Worm (Caenorhabditis elegans): Measurements from ENCODE around the gene C25F6.1.

Gene C25F6.1

DNA sequence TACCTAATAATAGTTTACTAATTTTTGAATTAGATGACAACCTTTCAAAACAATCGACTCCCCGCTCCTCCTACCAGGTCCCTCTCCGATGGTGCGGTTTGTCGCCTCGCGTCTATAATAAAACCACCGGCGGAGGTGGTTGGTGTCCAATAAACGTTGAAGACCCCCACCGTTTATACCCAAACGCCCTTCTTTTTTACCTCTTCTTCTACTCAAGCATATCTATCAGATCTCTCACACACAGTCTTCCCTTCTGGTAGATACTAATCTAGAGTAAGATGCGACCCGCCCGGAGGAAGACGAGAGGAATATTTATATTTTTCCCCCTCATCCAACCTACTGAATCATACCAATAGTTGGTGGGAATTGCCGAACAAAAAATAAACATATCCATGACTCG, 7.4 kb upstream of the C25F6.1 start:
- TF ChIP-seq lin-13 (tag; optimal IDR thresholded peaks at IDR 0.05) (no peak), nhr-12 (tag; optimal IDR thresholded peaks at IDR 0.05) (no peak), elt-1 (tag; optimal IDR thresholded peaks at IDR 0.05; ENCODE audit: borderline replicate concordance, insufficient read depth) (peak; percentile 39), unc-120 (tag; optimal IDR thresholded peaks at IDR 0.05; ENCODE audit: poor library complexity, severe bottlenecking) (no peak)

DNA sequence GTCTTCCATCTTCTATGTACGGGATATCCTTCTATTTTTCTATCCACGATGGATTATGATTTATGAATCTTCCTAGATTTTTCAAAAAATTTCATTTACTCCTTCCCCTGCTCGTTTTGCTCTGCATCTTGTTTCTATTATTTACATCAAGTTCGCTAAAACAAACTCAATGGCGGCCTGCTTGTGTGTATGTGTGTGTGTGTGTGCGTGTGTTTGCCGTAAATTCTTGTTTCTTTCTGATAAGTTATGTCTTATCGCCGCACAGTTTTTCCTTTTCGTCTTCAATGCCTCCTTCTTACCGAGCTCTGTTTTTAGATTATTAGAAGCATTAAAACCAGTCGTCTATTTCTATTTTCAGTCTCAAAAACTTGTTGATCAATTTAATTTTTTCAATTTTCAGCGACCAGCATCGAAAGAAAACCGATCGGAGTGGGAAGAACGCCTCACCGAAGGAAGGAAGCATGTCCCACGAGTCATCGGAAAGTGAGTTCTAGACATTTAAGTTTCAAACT, 6.9 kb upstream of the C25F6.1 start, which contains the start of gene dlg-1:
Gene dlg-1, plus strand, starts transcription at position 401 of the 512 bp plus-strand sequence.
- TF ChIP-seq drap-1 (GFP tag; optimal IDR thresholded peaks at IDR 0.05) (no peak), lsy-2 (tag; optimal IDR thresholded peaks at IDR 0.05) (no peak), pha-4 (tag; optimal IDR thresholded peaks at IDR 0.05) (peak; percentile 9)

DNA sequence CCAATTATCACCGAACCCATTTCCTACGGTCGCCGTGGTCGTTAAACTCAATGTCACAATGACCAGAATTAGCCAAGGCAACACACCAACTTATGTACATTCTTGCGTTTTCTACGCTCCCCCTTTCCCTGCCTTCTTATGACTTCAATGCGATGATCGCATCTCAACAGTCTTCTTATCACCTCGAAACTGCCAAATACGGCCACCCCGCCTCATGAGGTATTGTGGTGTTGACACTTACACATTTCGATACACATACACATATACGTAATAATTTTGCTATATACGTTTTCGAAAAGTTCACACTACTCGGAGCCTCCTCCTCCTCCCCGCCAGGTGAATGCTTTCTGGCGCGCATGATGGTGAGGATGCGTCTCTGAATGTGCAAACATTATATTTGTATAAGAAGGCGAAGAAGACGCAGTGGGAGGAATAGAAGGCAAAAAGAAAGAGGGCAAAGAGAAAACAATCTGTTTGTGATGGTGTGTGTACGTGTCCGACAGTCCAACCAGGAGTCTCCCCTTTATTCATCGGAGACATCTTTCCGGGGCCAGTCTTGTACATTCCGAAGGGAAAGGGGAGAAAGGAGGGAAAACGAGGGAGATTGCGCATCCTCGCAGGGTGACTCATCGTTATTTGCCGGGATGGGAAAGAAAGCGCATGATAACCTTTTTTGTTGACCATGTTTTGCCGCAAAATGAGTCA, 6.3 kb upstream of the C25F6.1 start:
- TF ChIP-seq ceh-39 (tag; optimal IDR thresholded peaks at IDR 0.05): no peak
- no peak for TF ChIP-seq bed-3 (GFP tag; optimal IDR thresholded peaks at IDR 0.05)
- no peak for TF ChIP-seq unc-120 (tag; optimal IDR thresholded peaks at IDR 0.05; ENCODE audit: poor library complexity, severe bottlenecking)
- TF ChIP-seq blmp-1 (tag; optimal IDR thresholded peaks at IDR 0.05): peak; percentile 72
- no peak for TF ChIP-seq ceh-83 (GFP tag; optimal IDR thresholded peaks at IDR 0.05)
- no peak for TF ChIP-seq flh-1 (GFP tag; optimal IDR thresholded peaks at IDR 0.05)
- no peak for TF ChIP-seq elt-3 (tag; optimal IDR thresholded peaks at IDR 0.05)
- TF ChIP-seq mls-2 (tag; optimal IDR thresholded peaks at IDR 0.05): peak; percentile 33
- TF ChIP-seq nhr-76 (tag; optimal IDR thresholded peaks at IDR 0.05): no peak
- peak; percentile 29 for TF ChIP-seq pha-4 (tag; optimal IDR thresholded peaks at IDR 0.05)
- no peak for TF ChIP-seq elt-1 (tag; optimal IDR thresholded peaks at IDR 0.05; ENCODE audit: borderline replicate concordance, insufficient read depth)
- TF ChIP-seq nhr-237 (tag; optimal IDR thresholded peaks at IDR 0.05): peak; percentile 7
- TF ChIP-seq cnd-1 (tag; optimal IDR thresholded peaks at IDR 0.05): no peak
- no peak for TF ChIP-seq lsy-2 (tag; optimal IDR thresholded peaks at IDR 0.05)
- no peak for TF ChIP-seq zip-8 (tag; optimal IDR thresholded peaks at IDR 0.05)
- TF ChIP-seq M03D4.4 (tag; optimal IDR thresholded peaks at IDR 0.05): no peak
- TF ChIP-seq sptf-1 (tag; optimal IDR thresholded peaks at IDR 0.05): no peak
- peak; percentile 3 for TF ChIP-seq ztf-11 (tag; optimal IDR thresholded peaks at IDR 0.05)
- no peak for TF ChIP-seq lin-13 (tag; optimal IDR thresholded peaks at IDR 0.05)
- TF ChIP-seq sem-2 (GFP tag; optimal IDR thresholded peaks at IDR 0.05): no peak
- no peak for TF ChIP-seq unc-39 (tag; optimal IDR thresholded peaks at IDR 0.05)
- TF ChIP-seq hlh-1 (tag; optimal IDR thresholded peaks at IDR 0.05): no peak
- TF ChIP-seq nhr-12 (tag; optimal IDR thresholded peaks at IDR 0.05): no peak
- TF ChIP-seq drap-1 (GFP tag; optimal IDR thresholded peaks at IDR 0.05): no peak
- TF ChIP-seq nhr-28 (tag; optimal IDR thresholded peaks at IDR 0.05): no peak
- TF ChIP-seq ceh-43 (GFP tag; optimal IDR thresholded peaks at IDR 0.05): no peak
- peak; percentile 7 for TF ChIP-seq nhr-2 (tag; optimal IDR thresholded peaks at IDR 0.05)
- peak; percentile 1 for TF ChIP-seq ham-2 (GFP tag; optimal IDR thresholded peaks at IDR 0.05)
- no peak for TF ChIP-seq snpc-4 (tag; optimal IDR thresholded peaks at IDR 0.05)
- no peak for TF ChIP-seq unc-62 (GFP tag; optimal IDR thresholded peaks at IDR 0.05)
- peak; percentile 11 for TF ChIP-seq mep-1 (tag; optimal IDR thresholded peaks at IDR 0.05)
- no peak for TF ChIP-seq lin-32 (GFP tag; optimal IDR thresholded peaks at IDR 0.05)

DNA sequence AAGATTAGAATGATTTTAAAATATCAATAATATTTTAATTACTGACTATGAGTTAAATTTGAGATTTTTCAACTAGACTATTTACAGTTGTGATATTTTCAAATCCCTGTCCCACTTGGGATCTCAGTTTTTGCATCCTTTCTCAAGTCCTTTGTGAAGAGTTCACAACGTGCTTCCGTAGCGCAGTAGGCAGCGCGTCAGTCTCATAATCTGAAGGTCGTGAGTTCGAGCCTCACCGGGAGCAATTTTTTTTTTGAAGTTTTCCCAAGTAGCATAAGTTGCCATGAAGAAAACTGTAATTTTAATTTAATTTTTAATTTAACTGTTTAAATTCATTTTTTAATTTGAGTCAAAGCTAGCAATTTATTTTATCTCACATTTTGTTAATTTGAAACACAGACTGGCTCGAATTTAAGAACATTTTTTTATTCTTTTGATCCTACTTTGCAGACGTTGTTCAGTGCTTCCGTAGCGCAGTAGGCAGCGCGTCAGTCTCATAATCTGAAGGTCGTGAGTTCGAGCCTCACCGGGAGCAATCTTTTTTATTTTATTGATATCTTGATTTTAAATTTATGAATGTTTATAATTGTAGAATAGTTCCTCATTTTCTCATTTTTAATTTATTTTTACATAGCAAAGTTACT, 881 bp upstream of the C25F6.1 start:
- peak; percentile 54 for TF ChIP-seq ceh-83 (GFP tag; optimal IDR thresholded peaks at IDR 0.05)
- TF ChIP-seq cnd-1 (tag; optimal IDR thresholded peaks at IDR 0.05): no peak

DNA sequence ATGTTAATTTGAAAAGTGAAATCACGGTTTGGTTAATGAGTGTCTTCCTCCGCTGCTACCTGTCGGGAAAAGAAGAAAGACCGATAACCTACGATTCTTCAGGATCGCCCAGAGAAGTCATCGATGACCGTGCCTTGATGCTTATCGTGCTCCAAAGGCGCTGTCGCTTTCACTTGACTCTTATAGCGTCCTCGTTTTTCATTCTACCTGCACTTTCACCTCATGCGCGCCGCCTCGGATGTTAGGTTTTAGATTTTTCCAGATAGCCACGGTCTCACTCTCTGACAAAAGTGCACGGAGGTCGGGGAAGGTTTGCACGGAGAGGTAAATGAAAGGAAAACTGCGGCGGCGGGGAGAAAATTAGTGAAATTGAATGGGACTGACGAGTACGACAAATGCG, 2.6 kb downstream of the C25F6.1 start:
- no peak for TF ChIP-seq ztf-11 (tag; optimal IDR thresholded peaks at IDR 0.05)
- no peak for TF ChIP-seq ceh-83 (GFP tag; optimal IDR thresholded peaks at IDR 0.05)
- TF ChIP-seq unc-62 (GFP tag; optimal IDR thresholded peaks at IDR 0.05): no peak
- no peak for TF ChIP-seq nhr-12 (tag; optimal IDR thresholded peaks at IDR 0.05)
- TF ChIP-seq nhr-2 (tag; optimal IDR thresholded peaks at IDR 0.05): no peak
- TF ChIP-seq mls-2 (tag; optimal IDR thresholded peaks at IDR 0.05): no peak
- TF ChIP-seq blmp-1 (tag; optimal IDR thresholded peaks at IDR 0.05): peak; percentile 60
- TF ChIP-seq lsy-2 (tag; optimal IDR thresholded peaks at IDR 0.05): no peak
- TF ChIP-seq elt-1 (tag; optimal IDR thresholded peaks at IDR 0.05; ENCODE audit: borderline replicate concordance, insufficient read depth): peak; percentile 31
